Worm (Caenorhabditis elegans): ENCODE results near the gene nhr-25.
A peak's percentile ranks its signal among the peaks of the same experiment; 100 is the strongest.

The nhr-25 gene

ce11 chrX:13038791-13039190 is 30.5 kb downstream of the nhr-25 start:
- no peak for TF ChIP-seq pros-1 (tag; optimal IDR thresholded peaks at IDR 0.05)
- no peak for TF ChIP-seq che-1 (tag; optimal IDR thresholded peaks at IDR 0.05)
- no peak for TF ChIP-seq ceh-19 (GFP tag; optimal IDR thresholded peaks at IDR 0.05)

ce11 chrX:13041830-13042229 is 33.5 kb downstream of the nhr-25 start:
- no peak for TF ChIP-seq ahr-1 (tag; optimal IDR thresholded peaks at IDR 0.05)
- TF ChIP-seq tbx-7 (tag; optimal IDR thresholded peaks at IDR 0.05) = no peak
- TF ChIP-seq fkh-6 (tag; optimal IDR thresholded peaks at IDR 0.05) = no peak
- no peak for TF ChIP-seq ceh-18 (tag; optimal IDR thresholded peaks at IDR 0.05)
- TF ChIP-seq ceh-2 (tag; optimal IDR thresholded peaks at IDR 0.05) = no peak
- TF ChIP-seq ceh-22 (tag; optimal IDR thresholded peaks at IDR 0.05) = no peak
- no peak for TF ChIP-seq dve-1 (tag; optimal IDR thresholded peaks at IDR 0.05)
- no peak for TF ChIP-seq ceh-45 (GFP tag; IDR thresholded peaks at IDR 0.05)
- TF ChIP-seq ceh-34 (tag; optimal IDR thresholded peaks at IDR 0.05) = no peak
- TF ChIP-seq pha-4 (tag; optimal IDR thresholded peaks at IDR 0.05) = no peak
- no peak for TF ChIP-seq C38D4.7 (GFP tag; optimal IDR thresholded peaks at IDR 0.05)
- no peak for TF ChIP-seq C08G9.2 (tag; optimal IDR thresholded peaks at IDR 0.05)
- no peak for TF ChIP-seq ceh-48 (tag; optimal IDR thresholded peaks at IDR 0.05)
- no peak for TF ChIP-seq pag-3 (tag; optimal IDR thresholded peaks at IDR 0.05; ENCODE audit: borderline replicate concordance)
- no peak for TF ChIP-seq pat-9 (tag; optimal IDR thresholded peaks at IDR 0.05)
- no peak for TF ChIP-seq ceh-31 (tag; optimal IDR thresholded peaks at IDR 0.05)
- no peak for TF ChIP-seq sox-2 (GFP tag; IDR thresholded peaks at IDR 0.05)

- TF ChIP-seq F13H6.1 (tag; optimal IDR thresholded peaks at IDR 0.05) (peak; percentile 88), pha-2 (tag; optimal IDR thresholded peaks at IDR 0.05) (peak; percentile 87), hlh-13 (GFP tag; optimal IDR thresholded peaks at IDR 0.05) (peak; percentile 85), che-1 (tag; optimal IDR thresholded peaks at IDR 0.05) (peak; percentile 84), tbx-7 (tag; optimal IDR thresholded peaks at IDR 0.05) (peak; percentile 36), pros-1 (tag; optimal IDR thresholded peaks at IDR 0.05) (peak; percentile 52), C08G9.2 (tag; optimal IDR thresholded peaks at IDR 0.05) (peak; percentile 72), sox-4 (tag; optimal IDR thresholded peaks at IDR 0.05) (peak; percentile 94), madf-2 (tag; optimal IDR thresholded peaks at IDR 0.05) (peak; percentile 93), unc-86 (tag; optimal IDR thresholded peaks at IDR 0.05) (peak; percentile 79), unc-55 (GFP tag; optimal IDR thresholded peaks at IDR 0.05) (peak; percentile 13), K09A11.1 (tag; optimal IDR thresholded peaks at IDR 0.05; ENCODE audit: insufficient read depth) (peak; percentile 76), eyg-1 (tag; optimal IDR thresholded peaks at IDR 0.05) (peak; percentile 81), fax-1 (tag; optimal IDR thresholded peaks at IDR 0.05) (peak; percentile 77), tbx-2 (tag; optimal IDR thresholded peaks at IDR 0.05) (peak; percentile 88), gmeb-2 (tag; optimal IDR thresholded peaks at IDR 0.05) (peak; percentile 94), dve-1 (tag; optimal IDR thresholded peaks at IDR 0.05) (peak; percentile 96), pax-1 (tag; optimal IDR thresholded peaks at IDR 0.05) (peak; percentile 46), ceh-31 (tag; optimal IDR thresholded peaks at IDR 0.05) (peak; percentile 90), ahr-1 (tag; optimal IDR thresholded peaks at IDR 0.05) (peak; percentile 75), ets-4 (tag; optimal IDR thresholded peaks at IDR 0.05) (peak; percentile 74), nfya-1 (tag; optimal IDR thresholded peaks at IDR 0.05) (peak; percentile 77), rnt-1 (tag; optimal IDR thresholded peaks at IDR 0.05) (peak; percentile 88), npax-4 (tag; optimal IDR thresholded peaks at IDR 0.05) (peak; percentile 71), hlh-30 (tag; optimal IDR thresholded peaks at IDR 0.05; ENCODE audit: insufficient read depth) (peak; percentile 36), sdc-2 (tag; optimal IDR thresholded peaks at IDR 0.05) (peak; percentile 92), lin-11 (tag; optimal IDR thresholded peaks at IDR 0.05) (peak; percentile 82), ceh-19 (GFP tag; optimal IDR thresholded peaks at IDR 0.05) (peak; percentile 94), K02D7.2 (tag; optimal IDR thresholded peaks at IDR 0.05) (peak; percentile 60), elt-2 (tag; optimal IDR thresholded peaks at IDR 0.05) (peak; percentile 87), ref-2 (tag; optimal IDR thresholded peaks at IDR 0.05) (peak; percentile 92), Y22D7AL.16 (tag; optimal IDR thresholded peaks at IDR 0.05) (peak; percentile 88), ceh-48 (tag; optimal IDR thresholded peaks at IDR 0.05) (peak; percentile 79), fkh-10 (GFP tag; optimal IDR thresholded peaks at IDR 0.05) (peak; percentile 28), syd-9 (tag; optimal IDR thresholded peaks at IDR 0.05) (peak; percentile 93), ceh-6 (GFP tag; optimal IDR thresholded peaks at IDR 0.05) (peak; percentile 88), ceh-14 (tag; optimal IDR thresholded peaks at IDR 0.05) (peak; percentile 96), fkh-6 (tag; optimal IDR thresholded peaks at IDR 0.05) (peak; percentile 86)
Observed at ce11 chrX:13046324-13046723, 38.0 kb downstream of the nhr-25 start.
